Worm (Caenorhabditis elegans) whole organism, L2 larva: ENCODE data around the gene srz-58.

Source experiments
- C34F6.9 ChIP-seq: fragments of 150-350 bp; optimal IDR thresholded peaks from 2 replicates; lab custom pipeline; 2014; ENCODE audit warnings: missing biosample characterization, missing genetic modification characterization
- F13H6.1 ChIP-seq: sonication (generic microtip); optimal IDR thresholded peaks from 2 replicates; lab custom pipeline; 2016; ENCODE audit warnings: missing genetic modification characterization, missing compliant biosample characterization
- R02D3.7 ChIP-seq: fragments of 150-350 bp; optimal IDR thresholded peaks from 2 replicates; lab custom pipeline; 2014; ENCODE audit warnings: missing biosample characterization, missing genetic modification characterization
- Y55F3AM.14 ChIP-seq: fragments of 200-800 bp; sonication (Bioruptor generic); optimal IDR thresholded peaks from 2 replicates; lab custom pipeline; 2018; ENCODE audit warnings: mild to moderate bottlenecking, missing genetic modification characterization, missing compliant biosample characterization
- ZK546.5 ChIP-seq: sonication (generic microtip); optimal IDR thresholded peaks from 2 replicates; lab custom pipeline; 2017; ENCODE audit warnings: missing biosample characterization, missing genetic modification characterization
- alr-1 ChIP-seq: fragments of 150-350 bp; optimal IDR thresholded peaks from 2 replicates; lab custom pipeline; 2014; ENCODE audit warnings: missing biosample characterization, missing genetic modification characterization
- aly-2 ChIP-seq: fragments of 150-350 bp; optimal IDR thresholded peaks from 2 replicates; lab custom pipeline; 2014; ENCODE audit warnings: missing biosample characterization, missing genetic modification characterization
- ceh-16 ChIP-seq: fragments of 150-350 bp; optimal IDR thresholded peaks from 2 replicates; lab custom pipeline; 2014; ENCODE audit warnings: missing biosample characterization, missing genetic modification characterization
- crh-2 ChIP-seq: sonication (generic microtip); optimal IDR thresholded peaks from 2 replicates; lab custom pipeline; 2017; ENCODE audit warnings: missing biosample characterization, missing genetic modification characterization
- elt-1 ChIP-seq: fragments of 150-350 bp; optimal IDR thresholded peaks from 2 replicates; lab custom pipeline; 2014; ENCODE audit warnings: missing biosample characterization, missing genetic modification characterization
- elt-3 ChIP-seq: sonication (generic microtip); optimal IDR thresholded peaks from 2 replicates; lab custom pipeline; 2017; ENCODE audit warnings: missing biosample characterization, missing genetic modification characterization
- fos-1 ChIP-seq: fragments of 150-350 bp; optimal IDR thresholded peaks from 2 replicates; lab custom pipeline; 2014; ENCODE audit warnings: missing biosample characterization, missing genetic modification characterization
- gmeb-1 ChIP-seq: fragments of 150-350 bp; optimal IDR thresholded peaks from 2 replicates; lab custom pipeline; 2014; ENCODE audit warnings: missing biosample characterization, missing genetic modification characterization
- lin-11 ChIP-seq: fragments of 150-350 bp; sonication (generic microtip); optimal IDR thresholded peaks from 2 replicates; lab custom pipeline; 2014; ENCODE audit warnings: missing biosample characterization, missing genetic modification characterization, inconsistent platforms, mixed read lengths
- mab-5 ChIP-seq: fragments of 150-350 bp; optimal IDR thresholded peaks from 2 replicates; lab custom pipeline; 2014; ENCODE audit warnings: missing biosample characterization, missing genetic modification characterization
- mbf-1 ChIP-seq: sonication (generic microtip); optimal IDR thresholded peaks from 2 replicates; lab custom pipeline; 2017; ENCODE audit warnings: missing biosample characterization, missing genetic modification characterization
- mdl-1 ChIP-seq, 2 experiments: fragments of 150-350 bp in 1 of 2; sonication (generic microtip) in 1 of 2; optimal IDR thresholded peaks; 2 replicates each; lab custom pipeline; 2017; ENCODE audit warnings: missing biosample characterization in 2 of 2, missing genetic modification characterization in 2 of 2
- nhr-10 ChIP-seq: sonication (generic microtip); optimal IDR thresholded peaks from 2 replicates; lab custom pipeline; 2017; ENCODE audit warnings: missing biosample characterization, missing genetic modification characterization
- nhr-12 ChIP-seq: fragments of 150-350 bp; optimal IDR thresholded peaks from 2 replicates; lab custom pipeline; 2014; ENCODE audit warnings: missing biosample characterization, missing genetic modification characterization
- nhr-129 ChIP-seq: fragments of 150-350 bp; optimal IDR thresholded peaks from 2 replicates; lab custom pipeline; 2014; ENCODE audit warnings: missing biosample characterization, missing genetic modification characterization
- nhr-23 ChIP-seq: fragments of 150-350 bp; optimal IDR thresholded peaks from 2 replicates; lab custom pipeline; 2014; ENCODE audit warnings: missing biosample characterization, missing genetic modification reagents, missing genetic modification characterization
- nhr-237 ChIP-seq: fragments of 150-350 bp; optimal IDR thresholded peaks from 2 replicates; lab custom pipeline; 2014; ENCODE audit warnings: missing biosample characterization, missing genetic modification characterization
- nhr-25 ChIP-seq: fragments of 150-350 bp; sonication (generic microtip); optimal IDR thresholded peaks from 3 replicates; lab custom pipeline; 2014; ENCODE audit warnings: missing biosample characterization, missing genetic modification characterization
- nhr-6 ChIP-seq: fragments of 150-350 bp; optimal IDR thresholded peaks from 2 replicates; lab custom pipeline; 2014; ENCODE audit warnings: missing biosample characterization, missing genetic modification characterization
- nhr-77 ChIP-seq: fragments of 150-350 bp; optimal IDR thresholded peaks from 2 replicates; lab custom pipeline; 2014; ENCODE audit warnings: missing biosample characterization, missing genetic modification characterization
- peb-1 ChIP-seq: fragments of 150-350 bp; optimal IDR thresholded peaks from 2 replicates; lab custom pipeline; 2014; ENCODE audit warnings: missing biosample characterization, missing genetic modification characterization
- sem-4 ChIP-seq: fragments of 150-350 bp; optimal IDR thresholded peaks from 2 replicates; lab custom pipeline; 2014; ENCODE audit warnings: missing biosample characterization, missing genetic modification reagents, missing genetic modification characterization
- skn-1 ChIP-seq: sonication (generic microtip); optimal IDR thresholded peaks from 2 replicates; lab custom pipeline; 2017; ENCODE audit warnings: missing biosample characterization, missing genetic modification characterization
- sma-3 ChIP-seq: sonication (generic microtip); optimal IDR thresholded peaks from 2 replicates; lab custom pipeline; 2016; ENCODE audit warnings: missing genetic modification reagents, missing genetic modification characterization, missing compliant biosample characterization
- sma-9 ChIP-seq, 2 experiments: fragments of 150-350 bp in 1 of 2; sonication (generic microtip) in 1 of 2; optimal IDR thresholded peaks; 2 replicates each; lab custom pipeline; 2014 to 2016; ENCODE audit warnings: missing genetic modification characterization in 2 of 2, mild to moderate bottlenecking in 1 of 2, missing biosample characterization in 1 of 2, missing compliant biosample characterization in 1 of 2, missing genetic modification reagents in 1 of 2, moderate library complexity in 1 of 2
- snpc-4 ChIP-seq: fragments of 150-350 bp; optimal IDR thresholded peaks from 2 replicates; lab custom pipeline; 2014; ENCODE audit warnings: missing biosample characterization, missing genetic modification characterization
- unc-55 ChIP-seq: fragments of 150-350 bp; sonication (generic microtip); optimal IDR thresholded peaks from 3 replicates; lab custom pipeline; 2014; ENCODE audit warnings: missing biosample characterization, missing genetic modification reagents, missing genetic modification characterization
- unc-62 ChIP-seq: fragments of 150-350 bp; optimal IDR thresholded peaks from 2 replicates; lab custom pipeline; 2014; ENCODE audit warnings: missing biosample characterization, missing genetic modification reagents, missing genetic modification characterization
- zag-1 ChIP-seq: fragments of 150-350 bp; optimal IDR thresholded peaks from 2 replicates; lab custom pipeline; 2014; ENCODE audit warnings: missing biosample characterization, missing genetic modification characterization
- ztf-1 ChIP-seq: fragments of 200-800 bp; sonication (Bioruptor generic); conservative IDR thresholded peaks from 2 replicates; pipeline ENCODE4 v1.3.6; 2022; ENCODE audit warnings: missing genetic modification characterization, missing compliant biosample characterization
- ztf-11 ChIP-seq: sonication (generic microtip); optimal IDR thresholded peaks from 2 replicates; lab custom pipeline; 2017; ENCODE audit warnings: missing biosample characterization, missing genetic modification characterization

The srz-58 gene

ce11 chrV:17328497-17328896 is 10.6 kb downstream of the srz-58 start, which contains the start of gene srg-44:
TSS of gene srg-44 (plus strand) at chrV:17328797.
- TF ChIP-seq ZK546.5 (tag; lab: Kevin White, UChicago), result no peak
- no peak for TF ChIP-seq nhr-129 (tag; lab: Kevin White, UChicago)
- no peak for TF ChIP-seq ceh-16 (tag; lab: Kevin White, UChicago)
- TF ChIP-seq unc-62 (GFP tag; lab: Kevin White, UChicago), result no peak
- no peak for TF ChIP-seq nhr-6 (tag; lab: Kevin White, UChicago)
- TF ChIP-seq alr-1, result no peak
- no peak for TF ChIP-seq sem-4 (tag; lab: Kevin White, UChicago)
- no peak for TF ChIP-seq sma-9 (GFP tag; optimal IDR thresholded peaks at IDR 0.05; lab: Kevin White, UChicago)
- TF ChIP-seq sma-9 (tag; optimal IDR thresholded peaks at IDR 0.05; lab: Kevin White, UChicago), result no peak
- no peak for TF ChIP-seq sma-3
- TF ChIP-seq snpc-4 (tag; lab: Kevin White, UChicago), result no peak
- TF ChIP-seq crh-2, result no peak
- no peak for TF ChIP-seq F13H6.1 (tag; lab: Kevin White, UChicago)
- TF ChIP-seq peb-1, result no peak
- TF ChIP-seq elt-1 (tag; lab: Kevin White, UChicago), result no peak
- no peak for TF ChIP-seq lin-11 (tag; lab: Kevin White, UChicago)
- TF ChIP-seq mab-5, result no peak
- no peak for TF ChIP-seq ztf-11
- no peak for TF ChIP-seq mbf-1
- TF ChIP-seq nhr-25, result no peak
- TF ChIP-seq ztf-1, result no peak

ce11 chrV:17331340-17331739 is 13.4 kb downstream of the srz-58 start, which contains the start of gene fbxa-185:
TSS of gene fbxa-185 (plus strand) at chrV:17331640.
- TF ChIP-seq C34F6.9 (no peak), snpc-4 (tag; lab: Kevin White, UChicago) (no peak), unc-55 (GFP tag; lab: Kevin White, UChicago) (no peak)

- TF ChIP-seq nhr-25 (no peak), mdl-1 (tag; optimal IDR thresholded peaks at IDR 0.05; lab: Kevin White, UChicago) (no peak), peb-1 (no peak), ZK546.5 (tag; lab: Kevin White, UChicago) (no peak), R02D3.7 (tag; lab: Kevin White, UChicago) (no peak), skn-1 (tag; lab: Kevin White, UChicago) (no peak), alr-1 (no peak), ztf-1 (no peak), nhr-23 (tag; lab: Kevin White, UChicago) (no peak), gmeb-1 (tag; lab: Kevin White, UChicago) (no peak)
Measured at ce11 chrV:17339349-17339748, 21.4 kb downstream of the srz-58 start.

ce11 chrV:17344876-17345275 is 26.9 kb downstream of the srz-58 start, which contains the start of the genes fbxa-188 and fbxa-189:
TSS of gene fbxa-188 (minus strand) at chrV:17344926.
TSS of gene fbxa-189 (plus strand) at chrV:17345214.
- no peak for TF ChIP-seq peb-1
- TF ChIP-seq fos-1 (tag; lab: Kevin White, UChicago), result peak; percentile 19

- TF ChIP-seq Y55F3AM.14 (no peak), aly-2 (tag; lab: Kevin White, UChicago) (no peak), unc-62 (GFP tag; lab: Kevin White, UChicago) (no peak), R02D3.7 (tag; lab: Kevin White, UChicago) (no peak), sma-3 (no peak), nhr-237 (no peak), alr-1 (no peak), nhr-10 (tag; lab: Kevin White, UChicago) (no peak), mdl-1 (tag; optimal IDR thresholded peaks at IDR 0.05; lab: Kevin White, UChicago) (no peak), nhr-12 (no peak), ztf-11 (no peak), ztf-1 (no peak), ceh-16 (tag; lab: Kevin White, UChicago) (no peak), F13H6.1 (tag; lab: Kevin White, UChicago) (no peak)
Measured at ce11 chrV:17347602-17348001, 29.7 kb downstream of the srz-58 start, which contains the start of gene skr-5. TSS of gene skr-5 (plus strand) at chrV:17347902.

ce11 chrV:17350093-17350492 is 32.1 kb downstream of the srz-58 start, which contains the start of gene lsy-27:
TSS of gene lsy-27 (minus strand) at chrV:17350193.
- no peak for TF ChIP-seq nhr-77
- TF ChIP-seq zag-1 (tag; lab: Kevin White, UChicago), result no peak
- no peak for TF ChIP-seq sma-3
- TF ChIP-seq snpc-4 (tag; lab: Kevin White, UChicago), result no peak
- no peak for TF ChIP-seq F13H6.1 (tag; lab: Kevin White, UChicago)
- TF ChIP-seq elt-3 (tag; lab: Kevin White, UChicago), result no peak
- TF ChIP-seq nhr-129 (tag; lab: Kevin White, UChicago), result no peak
- TF ChIP-seq sma-9 (GFP tag; optimal IDR thresholded peaks at IDR 0.05; lab: Kevin White, UChicago), result no peak
- TF ChIP-seq sma-9 (tag; optimal IDR thresholded peaks at IDR 0.05; lab: Kevin White, UChicago), result no peak
- TF ChIP-seq skn-1 (tag; lab: Kevin White, UChicago), result no peak
- no peak for TF ChIP-seq mbf-1
- no peak for TF ChIP-seq nhr-237
- TF ChIP-seq nhr-12, result no peak
- no peak for TF ChIP-seq mdl-1 (tag; optimal IDR thresholded peaks at IDR 0.05; lab: Kevin White, UChicago)
